Fruit fly (Drosophila melanogaster): ENCODE data around the gene ND-ACP.

ND-ACP gene

DNA sequence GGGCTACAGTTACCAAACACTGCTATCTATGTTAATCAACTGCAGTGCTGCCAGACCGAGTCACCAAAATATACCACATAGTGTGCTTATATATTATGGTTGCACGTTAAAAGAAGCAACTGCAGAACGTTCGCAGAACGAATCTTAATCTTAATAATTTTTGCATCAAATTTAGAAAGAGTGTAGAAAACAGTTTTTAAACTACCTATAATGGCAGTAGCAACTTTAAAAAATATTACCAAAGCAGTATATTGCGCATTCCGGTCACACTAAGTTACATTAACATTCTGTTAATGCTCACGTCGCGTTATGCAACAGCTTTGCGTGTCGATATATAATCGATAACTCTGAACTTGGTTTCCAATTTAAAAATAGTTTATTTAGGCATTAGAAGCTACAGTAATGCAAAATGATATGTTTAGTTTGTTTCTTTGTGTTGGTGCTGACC, 12.4 kb downstream of the ND-ACP start, which contains the start of gene indra (continued):
- TF ChIP-seq CG4360 (GFP tag; IDR thresholded peaks at IDR 0.05) (no peak), CG15011 (GFP tag; optimal IDR thresholded peaks at IDR 0.05) (no peak), dan (GFP tag; IDR thresholded peaks at IDR 0.05) (no peak), Hr51 (GFP tag; optimal IDR thresholded peaks at IDR 0.05) (peak in 1 of 2 experiments; percentile 49), Scr (GFP tag; IDR thresholded peaks at IDR 0.05; ENCODE audit: partially characterized antibody) (peak; percentile 68), Bdp1 (GFP tag; optimal IDR thresholded peaks at IDR 0.05) (peak; percentile 20), CG17385 (GFP tag; optimal IDR thresholded peaks at IDR 0.05) (peak; percentile 46), CG10147 (GFP tag; optimal IDR thresholded peaks at IDR 0.05) (no peak), Usf (GFP tag; optimal IDR thresholded peaks at IDR 0.05) (peak; percentile 8), CG1792 (GFP tag; optimal IDR thresholded peaks at IDR 0.05) (peak; percentile 62), pb (GFP tag; optimal IDR thresholded peaks at IDR 0.05) (no peak), NC2α (GFP tag; optimal IDR thresholded peaks at IDR 0.05) (no peak), nom (GFP tag; optimal IDR thresholded peaks at IDR 0.05) (no peak), insv (GFP tag; optimal IDR thresholded peaks at IDR 0.05) (peak in 1 of 2 experiments; percentile 54), Sry-β (GFP tag; optimal IDR thresholded peaks at IDR 0.05) (no peak), CG3838 (GFP tag; optimal IDR thresholded peaks at IDR 0.05) (no peak), E2f1 (GFP tag; IDR thresholded peaks at IDR 0.05) (no peak), CG12219 (GFP tag; optimal IDR thresholded peaks at IDR 0.05) (no peak), Xrp1 (GFP tag; IDR thresholded peaks at IDR 0.05) (peak; percentile 29; the same call in 1 of the 2 replicates), Myb (GFP tag; optimal IDR thresholded peaks at IDR 0.05) (peak; percentile 71), gt (GFP tag; IDR thresholded peaks at IDR 0.05) (no peak), fd3F (GFP tag; optimal IDR thresholded peaks at IDR 0.05) (peak; percentile 11), CG1024 (GFP tag; IDR thresholded peaks at IDR 0.05) (no peak), CG16863 (GFP tag; optimal IDR thresholded peaks at IDR 0.05) (peak; percentile 20), CG11398 (GFP tag; optimal IDR thresholded peaks at IDR 0.05) (peak; percentile 12), Awh (GFP tag; IDR thresholded peaks at IDR 0.05) (no peak), Lpt (GFP tag; optimal IDR thresholded peaks at IDR 0.05) (no peak), knrl (GFP tag; IDR thresholded peaks at IDR 0.05; ENCODE audit: partially characterized antibody) (peak; percentile 33; the same call in 1 of the 3 replicates), CG7357 (GFP tag; IDR thresholded peaks at IDR 0.05) (no peak), CG3163 (GFP tag; optimal IDR thresholded peaks at IDR 0.05) (peak; percentile 17), tgo (GFP tag; IDR thresholded peaks at IDR 0.05) (no peak; the same call in 2 of the 3 replicates), repo (GFP tag; optimal IDR thresholded peaks at IDR 0.05) (peak; percentile 12), tio (GFP tag; optimal IDR thresholded peaks at IDR 0.05) (no peak), CG6272 (GFP tag; IDR thresholded peaks at IDR 0.05) (no peak), CG30403 (GFP tag; optimal IDR thresholded peaks at IDR 0.05) (peak; percentile 71), CG2116 (GFP tag; optimal IDR thresholded peaks at IDR 0.05) (peak; percentile 97), ci (GFP tag; IDR thresholded peaks at IDR 0.05) (0 out of 3 replicates have a peak, but pooled peaks have one; percentile 58), CG30020 (tag; optimal IDR thresholded peaks at IDR 0.05) (peak; percentile 59), Nf-YB (GFP tag; optimal IDR thresholded peaks at IDR 0.05) (peak; percentile 12), bab2 (GFP tag; optimal IDR thresholded peaks at IDR 0.05) (peak; percentile 75), sd (tag; optimal IDR thresholded peaks at IDR 0.05) (no peak), Lim3 (GFP tag; IDR thresholded peaks at IDR 0.05) (no peak), nerfin-1 (tag; optimal IDR thresholded peaks at IDR 0.05) (peak; percentile 33), Ets97D (GFP tag; optimal IDR thresholded peaks at IDR 0.05) (peak; percentile 75), CTCF (GFP tag; optimal IDR thresholded peaks at IDR 0.05) (no peak), CG9437 (GFP tag; optimal IDR thresholded peaks at IDR 0.05) (peak; percentile 96), caup (GFP tag; optimal IDR thresholded peaks at IDR 0.05; ENCODE audit: severe bottlenecking) (peak; percentile 24), sc (optimal IDR thresholded peaks at IDR 0.05) (no peak), sc (GFP tag; optimal IDR thresholded peaks at IDR 0.05) (no peak), slbo (GFP tag; IDR thresholded peaks at IDR 0.05) (peak; percentile 59), HLHmδ (GFP tag; optimal IDR thresholded peaks at IDR 0.05) (no peak), PHDP (tag; optimal IDR thresholded peaks at IDR 0.05) (peak; percentile 64)
